Worm (Caenorhabditis elegans) whole organism, L1 larva: ENCODE data around the gene Y46B2A.4.
"Not testable (repeated sequence)": the region's sequence is repeated elsewhere in the genome, so short reads cannot be mapped to it uniquely, and the experiment has no call there.

ENCODE experiments used
- C04F5.9 ChIP-seq: sonication (generic microtip); optimal IDR thresholded peaks from 2 replicates; lab custom pipeline; 2016; ENCODE audit warnings: missing genetic modification characterization, missing compliant biosample characterization
- Y116A8C.19 ChIP-seq: sonication (generic microtip); optimal IDR thresholded peaks from 2 replicates; lab custom pipeline; 2016; ENCODE audit warnings: missing compliant biosample characterization, missing genetic modification characterization, borderline replicate concordance
- ama-1 ChIP-seq: fragments of 150-350 bp; optimal IDR thresholded peaks from 2 replicates; lab custom pipeline; 2014
- blmp-1 ChIP-seq: fragments of 150-350 bp; optimal IDR thresholded peaks from 2 replicates; lab custom pipeline; 2014; ENCODE audit warnings: missing biosample characterization, missing genetic modification characterization
- ceh-63 ChIP-seq: fragments of 200-800 bp; sonication (Bioruptor generic); optimal IDR thresholded peaks from 2 replicates; lab custom pipeline; 2018; ENCODE audit warnings: mild to moderate bottlenecking, missing genetic modification characterization, missing compliant biosample characterization
- ceh-8 ChIP-seq: fragments of 200-800 bp; sonication (Bioruptor generic); optimal IDR thresholded peaks from 2 replicates; lab custom pipeline; 2018; ENCODE audit warnings: mild to moderate bottlenecking, missing genetic modification characterization, moderate library complexity, missing compliant biosample characterization
- ces-1 ChIP-seq: fragments of 150-350 bp; optimal IDR thresholded peaks from 2 replicates; lab custom pipeline; 2014; ENCODE audit warnings: missing biosample characterization, missing genetic modification reagents, missing genetic modification characterization
- dpl-1 ChIP-seq, 3 experiments: fragments of 150-350 bp in 2 of 3; sonication (generic microtip) in 1 of 3; optimal IDR thresholded peaks; 2 replicates each; lab custom pipeline; 2014 to 2017; ENCODE audit warnings: missing biosample characterization in 3 of 3, missing genetic modification characterization in 3 of 3, missing genetic modification reagents in 3 of 3
- dsc-1 ChIP-seq: sonication (generic microtip); optimal IDR thresholded peaks from 2 replicates; lab custom pipeline; 2016; ENCODE audit warnings: mild to moderate bottlenecking, missing genetic modification characterization, missing compliant biosample characterization
- efl-1 ChIP-seq, 4 experiments: fragments of 150-350 bp; optimal IDR thresholded peaks in 3 of 4; peaks in 1 of 4; 1 replicate in 1 of 4; 2 replicates in 3 of 4; lab custom pipeline; 2014; ENCODE audit warnings: missing biosample characterization in 2 of 4, missing genetic modification characterization in 2 of 4, missing genetic modification reagents in 2 of 4
- elt-2 ChIP-seq: sonication (generic microtip); optimal IDR thresholded peaks from 2 replicates; lab custom pipeline; 2016; ENCODE audit warnings: missing genetic modification characterization, mild to moderate bottlenecking, inconsistent platforms, missing compliant biosample characterization, missing genetic modification reagents
- fkh-10 ChIP-seq: sonication (generic microtip); optimal IDR thresholded peaks from 2 replicates; lab custom pipeline; 2017; ENCODE audit warnings: missing biosample characterization, missing genetic modification reagents, missing genetic modification characterization
- fkh-4 ChIP-seq: sonication (generic microtip); optimal IDR thresholded peaks from 2 replicates; lab custom pipeline; 2016; ENCODE audit warnings: missing compliant biosample characterization, missing genetic modification characterization, borderline replicate concordance
- fos-1 ChIP-seq: fragments of 150-350 bp; optimal IDR thresholded peaks from 2 replicates; lab custom pipeline; 2014; ENCODE audit warnings: missing biosample characterization, missing genetic modification characterization
- grh-1 ChIP-seq: fragments of 200-800 bp; sonication (Bioruptor generic); IDR thresholded peaks from 2 replicates; pipeline ENCODE4 v1.3.6; 2022; ENCODE audit warnings: missing genetic modification reagents, missing genetic modification characterization, missing compliant biosample characterization
- irx-1 ChIP-seq: sonication (generic microtip); optimal IDR thresholded peaks from 2 replicates; lab custom pipeline; 2016; ENCODE audit warnings: missing genetic modification characterization, missing compliant biosample characterization
- isw-1 ChIP-seq: fragments of 200-800 bp; sonication (Bioruptor generic); IDR thresholded peaks from 2 replicates; pipeline ENCODE4 v1.3.6; 2022; ENCODE audit warnings: missing genetic modification characterization, missing compliant biosample characterization
- jun-1 ChIP-seq: fragments of 150-350 bp; optimal IDR thresholded peaks from 2 replicates; lab custom pipeline; 2014; ENCODE audit warnings: missing biosample characterization, missing genetic modification reagents, missing genetic modification characterization
- lir-3 ChIP-seq: sonication (generic microtip); optimal IDR thresholded peaks from 2 replicates; lab custom pipeline; 2016; ENCODE audit warnings: mild to moderate bottlenecking, missing genetic modification characterization, moderate library complexity, missing compliant biosample characterization; ENCODE audit not compliant: poor library complexity
- mab-9 ChIP-seq: fragments of 200-800 bp; sonication (Bioruptor generic); IDR thresholded peaks from 2 replicates; pipeline ENCODE4 v1.3.6; 2022; ENCODE audit warnings: missing genetic modification reagents, missing genetic modification characterization, missing compliant biosample characterization
- mep-1 ChIP-seq: fragments of 150-350 bp; optimal IDR thresholded peaks from 2 replicates; lab custom pipeline; 2014; ENCODE audit warnings: missing biosample characterization, missing genetic modification characterization
- nhr-19 ChIP-seq: fragments of 200-800 bp; sonication (Bioruptor generic); conservative IDR thresholded peaks from 2 replicates; pipeline ENCODE4 v1.3.6; 2022; ENCODE audit warnings: missing genetic modification characterization, missing compliant biosample characterization
- nhr-47 ChIP-seq: sonication (generic microtip); optimal IDR thresholded peaks from 2 replicates; lab custom pipeline; 2016; ENCODE audit warnings: mild to moderate bottlenecking, missing genetic modification characterization, moderate library complexity, missing compliant biosample characterization
- nhr-71 ChIP-seq: sonication (generic microtip); optimal IDR thresholded peaks from 2 replicates; lab custom pipeline; 2016; ENCODE audit warnings: mild to moderate bottlenecking, missing genetic modification characterization, moderate library complexity, missing compliant biosample characterization
- nhr-77 ChIP-seq: fragments of 150-350 bp; optimal IDR thresholded peaks from 2 replicates; lab custom pipeline; 2014; ENCODE audit warnings: missing biosample characterization, missing genetic modification characterization
- pag-3 ChIP-seq: sonication (generic microtip); optimal IDR thresholded peaks from 2 replicates; lab custom pipeline; 2017; ENCODE audit warnings: missing genetic modification characterization, mild to moderate bottlenecking, missing compliant biosample characterization, antibody characterized with exemption, borderline replicate concordance; ENCODE audit not compliant: insufficient read depth
- snpc-4 ChIP-seq: fragments of 150-350 bp; optimal IDR thresholded peaks from 2 replicates; lab custom pipeline; 2014; ENCODE audit warnings: missing biosample characterization, missing genetic modification characterization
- sox-4 ChIP-seq: sonication (generic microtip); optimal IDR thresholded peaks from 2 replicates; lab custom pipeline; 2016; ENCODE audit warnings: missing genetic modification characterization, missing compliant biosample characterization
- sptf-1 ChIP-seq: fragments of 150-350 bp; optimal IDR thresholded peaks from 2 replicates; lab custom pipeline; 2014; ENCODE audit warnings: missing biosample characterization, missing genetic modification characterization
- sup-37 ChIP-seq: fragments of 200-800 bp; sonication (Bioruptor generic); optimal IDR thresholded peaks from 2 replicates; lab custom pipeline; 2018; ENCODE audit warnings: mild to moderate bottlenecking, missing genetic modification characterization, missing compliant biosample characterization
- tlp-1 ChIP-seq: fragments of 150-350 bp; optimal IDR thresholded peaks from 2 replicates; lab custom pipeline; 2014; ENCODE audit warnings: missing biosample characterization, missing genetic modification characterization
- unc-30 ChIP-seq: sonication (generic microtip); optimal IDR thresholded peaks from 2 replicates; lab custom pipeline; 2017; ENCODE audit warnings: missing biosample characterization, missing genetic modification characterization
- unc-62 ChIP-seq: fragments of 150-350 bp; optimal IDR thresholded peaks from 2 replicates; lab custom pipeline; 2014; ENCODE audit warnings: missing biosample characterization, missing genetic modification reagents, missing genetic modification characterization
- vab-15 ChIP-seq: sonication (generic microtip); optimal IDR thresholded peaks from 2 replicates; lab custom pipeline; 2017; ENCODE audit warnings: missing genotype, mild to moderate bottlenecking, missing genetic modification characterization, missing compliant biosample characterization
- xbp-1 ChIP-seq: sonication (generic microtip); optimal IDR thresholded peaks from 2 replicates; lab custom pipeline; 2016; ENCODE audit warnings: missing genetic modification characterization, missing compliant biosample characterization
- zip-4 ChIP-seq: fragments of 200-800 bp; sonication (Bioruptor generic); optimal IDR thresholded peaks from 2 replicates; lab custom pipeline; 2018; ENCODE audit warnings: mild to moderate bottlenecking, missing genetic modification characterization, moderate library complexity, missing compliant biosample characterization
- ztf-11 ChIP-seq, 2 experiments: sonication (generic microtip); optimal IDR thresholded peaks; 2 replicates each; lab custom pipeline; 2016 to 2017; ENCODE audit warnings: missing genetic modification characterization in 2 of 2, missing biosample characterization in 1 of 2, missing compliant biosample characterization in 1 of 2
- ztf-4 ChIP-seq: fragments of 150-350 bp; optimal IDR thresholded peaks from 2 replicates; lab custom pipeline; 2014; ENCODE audit warnings: missing biosample characterization, missing genetic modification characterization

Y46B2A.4 gene

ce11 chrII:821514-821913 is 40.1 kb upstream of the Y46B2A.4 start, which contains the start of gene F46F5.8:
Gene F46F5.8 (minus strand): TSS chrII:821614.
- no peak for TF ChIP-seq mep-1 (tag; lab: Kevin White, UChicago)
- no peak for TF ChIP-seq nhr-71 (tag; lab: Kevin White, UChicago)
- no peak for TF ChIP-seq elt-2
- TF ChIP-seq unc-62 (GFP tag; lab: Kevin White, UChicago) = no peak
- no peak for TF ChIP-seq dsc-1
- TF ChIP-seq ztf-11 (tag; optimal IDR thresholded peaks at IDR 0.05; lab: Kevin White, UChicago) = no peak
- no peak for TF ChIP-seq ceh-8 (GFP tag; lab: Kevin White, UChicago)
- TF ChIP-seq fkh-4 (tag; lab: Kevin White, UChicago) = no peak
- TF ChIP-seq lir-3 = no peak

- not testable (repeated sequence) for TF ChIP-seq C04F5.9 (tag; lab: Kevin White, UChicago); irx-1; sox-4
Observed at ce11 chrII:822730-823129, 38.9 kb upstream of the Y46B2A.4 start, which contains the start of gene msrp-4. Gene msrp-4 (minus strand): TSS chrII:822830.

- TF ChIP-seq isw-1 (GFP tag; lab: Robert Waterston, UW) = no peak
- TF ChIP-seq ama-1 (lab: Kevin White, UChicago) = no peak
- no peak for TF ChIP-seq sup-37
- TF ChIP-seq pag-3 (tag; lab: Kevin White, UChicago) = no peak
- TF ChIP-seq fkh-10 (GFP tag; lab: Kevin White, UChicago) = no peak
- TF ChIP-seq sox-4 = no peak
- TF ChIP-seq, all 84 proteins: peak for 0
Observed at ce11 chrII:823529-823928, 38.1 kb upstream of the Y46B2A.4 start, which contains the start of gene F46F5.10. Gene F46F5.10 (plus strand): TSS chrII:823829.

ce11 chrII:825521-825920 is 36.1 kb upstream of the Y46B2A.4 start, which contains the start of gene F28A10.1:
Gene F28A10.1 (plus strand): TSS chrII:825821.
- no peak for TF ChIP-seq tlp-1 (tag; lab: Kevin White, UChicago)
- TF ChIP-seq jun-1 = no peak
- TF ChIP-seq blmp-1 (tag; lab: Kevin White, UChicago) = no peak
- TF ChIP-seq ztf-4 (tag; lab: Kevin White, UChicago) = no peak
- TF ChIP-seq xbp-1 (tag; lab: Kevin White, UChicago) = no peak
- no peak for TF ChIP-seq ztf-11 (tag; optimal IDR thresholded peaks at IDR 0.05; lab: Kevin White, UChicago)
- no peak for TF ChIP-seq C04F5.9 (tag; lab: Kevin White, UChicago)
- TF ChIP-seq nhr-77 (tag; lab: Kevin White, UChicago) = no peak
- TF ChIP-seq nhr-19 (GFP tag; lab: Robert Waterston, UW) = no peak
- TF ChIP-seq mab-9 = no peak
- TF ChIP-seq lir-3 = no peak
- no peak for TF ChIP-seq mep-1 (tag; lab: Kevin White, UChicago)
- no peak for TF ChIP-seq ces-1 (GFP tag; lab: Kevin White, UChicago)
- no peak for TF ChIP-seq Y116A8C.19 (tag; lab: Kevin White, UChicago)
- TF ChIP-seq pag-3 (tag; lab: Kevin White, UChicago) = no peak
- no peak for TF ChIP-seq irx-1

ce11 chrII:838414-838813 is 23.2 kb upstream of the Y46B2A.4 start, which contains the start of gene F28A10.8:
Gene F28A10.8 (minus strand): TSS chrII:838514.
- TF ChIP-seq tlp-1 (tag; lab: Kevin White, UChicago) = no peak
- TF ChIP-seq ceh-63 (GFP tag; lab: Kevin White, UChicago) = no peak
- TF ChIP-seq sptf-1 (tag; lab: Kevin White, UChicago) = no peak
- TF ChIP-seq fkh-4 (tag; lab: Kevin White, UChicago) = no peak
- TF ChIP-seq sox-4 = no peak
- TF ChIP-seq snpc-4 (tag; lab: Kevin White, UChicago) = no peak
- no peak for TF ChIP-seq grh-1 (GFP tag; lab: Robert Waterston, UW)
- no peak for TF ChIP-seq vab-15 (tag; lab: Kevin White, UChicago)
- TF ChIP-seq nhr-47 (tag; lab: Kevin White, UChicago) = no peak
- TF ChIP-seq isw-1 (GFP tag; lab: Robert Waterston, UW) = no peak
- TF ChIP-seq blmp-1 (tag; lab: Kevin White, UChicago) = no peak
- no peak for TF ChIP-seq nhr-77 (tag; lab: Kevin White, UChicago)
- TF ChIP-seq mab-9 = no peak
- no peak for TF ChIP-seq unc-30 (tag; lab: Kevin White, UChicago)
- TF ChIP-seq irx-1 = no peak
- TF ChIP-seq fos-1 (tag; lab: Kevin White, UChicago) = no peak
- TF ChIP-seq zip-4 = no peak
- no peak for TF ChIP-seq dpl-1 (GFP tag; optimal IDR thresholded peaks at IDR 0.05; lab: Kevin White, UChicago)
- TF ChIP-seq efl-1 (optimal IDR thresholded peaks at IDR 0.05; lab: Kevin White, UChicago) = no peak
- TF ChIP-seq efl-1 (GFP tag; optimal IDR thresholded peaks at IDR 0.05 in 1 of 2; lab: Kevin White, UChicago) = no peak
- no peak for TF ChIP-seq ceh-8 (GFP tag; lab: Kevin White, UChicago)
- TF ChIP-seq, all 84 proteins: peak for 0
